Worm (Caenorhabditis elegans) whole organism, L4 larva: ENCODE data around the gene nhl-2.

Experiments
- egl-27 ChIP-seq: sonication (generic microtip); optimal IDR thresholded peaks from 3 replicates; lab custom pipeline; 2017; ENCODE audit warnings: missing biosample characterization, missing genetic modification reagents, missing genetic modification characterization
- gei-8 ChIP-seq: fragments of 200-800 bp; sonication (Bioruptor generic); optimal IDR thresholded peaks from 2 replicates; lab custom pipeline; 2018; ENCODE audit warnings: mild to moderate bottlenecking, missing genetic modification characterization, missing compliant biosample characterization
- lin-39 ChIP-seq: fragments of 150-350 bp; optimal IDR thresholded peaks from 2 replicates; lab custom pipeline; 2014; ENCODE audit warnings: missing biosample characterization, missing genetic modification reagents, missing genetic modification characterization
- madf-5 ChIP-seq, 2 experiments: fragments of 200-800 bp; sonication (Bioruptor generic); IDR thresholded peaks; 2 replicates each; pipeline ENCODE4 v1.3.6; 2022; ENCODE audit warnings: missing compliant biosample characterization in 2 of 2, missing genetic modification characterization in 2 of 2
- snpc-4 ChIP-seq: fragments of 150-350 bp; optimal IDR thresholded peaks from 2 replicates; lab custom pipeline; 2014; ENCODE audit warnings: missing biosample characterization, missing genetic modification characterization

ce11 chrIII:4900260-4900659 is 1.4 kb upstream of the nhl-2 start, which contains the start of gene tag-340:
- no peak for TF ChIP-seq egl-27 (tag; lab: Kevin White, UChicago)
- TF ChIP-seq gei-8 = no peak
- no peak for TF ChIP-seq lin-39 (tag; lab: Kevin White, UChicago)
- no peak for TF ChIP-seq snpc-4 (tag; lab: Kevin White, UChicago)
- no peak for TF ChIP-seq madf-5 (GFP tag; IDR thresholded peaks at IDR 0.05; lab: Robert Waterston, UW)
